Worm (Caenorhabditis elegans) whole organism, midembryonic: Measurements from ENCODE around the gene osta-3.

Source experiments
- T22C8.4 ChIP-seq: fragments of 200-800 bp; sonication (Bioruptor generic); IDR thresholded peaks from 2 replicates; pipeline ENCODE4 v1.3.6; 2022; ENCODE audit warnings: missing genetic modification characterization, missing compliant biosample characterization
- cog-1 ChIP-seq: sonication (generic microtip); optimal IDR thresholded peaks from 2 replicates; lab custom pipeline; 2016; ENCODE audit warnings: missing genetic modification characterization, missing compliant biosample characterization
- flt-1 ChIP-seq: fragments of 200-800 bp; sonication (Bioruptor generic); IDR thresholded peaks from 2 replicates; pipeline ENCODE4 v1.3.6; 2022; ENCODE audit warnings: missing genetic modification characterization, missing compliant biosample characterization
- klf-2 ChIP-seq: fragments of 200-800 bp; sonication (Bioruptor generic); conservative IDR thresholded peaks from 2 replicates; pipeline ENCODE4 v1.3.6; 2022; ENCODE audit warnings: missing genetic modification reagents, missing genetic modification characterization, missing compliant biosample characterization
- med-1 ChIP-seq: sonication (generic microtip); optimal IDR thresholded peaks from 2 replicates; lab custom pipeline; 2017; ENCODE audit warnings: missing genetic modification characterization, mild to moderate bottlenecking, missing compliant biosample characterization, antibody characterized with exemption, missing genetic modification reagents; ENCODE audit not compliant: insufficient read depth
- ref-1 ChIP-seq: fragments of 200-800 bp; sonication (Bioruptor generic); conservative IDR thresholded peaks from 2 replicates; pipeline ENCODE4 v1.3.6; 2022; ENCODE audit warnings: missing genetic modification reagents, missing genetic modification characterization, missing compliant biosample characterization
- tab-1 ChIP-seq: fragments of 200-800 bp; sonication (Bioruptor generic); IDR thresholded peaks from 2 replicates; pipeline ENCODE4 v1.3.6; 2022; ENCODE audit warnings: missing genetic modification characterization, missing compliant biosample characterization
- ztf-23 ChIP-seq: fragments of 200-800 bp; sonication (Bioruptor generic); IDR thresholded peaks from 2 replicates; pipeline ENCODE4 v1.3.6; 2022; ENCODE audit warnings: missing genetic modification reagents, missing genetic modification characterization, missing compliant biosample characterization
- ztf-29 ChIP-seq: fragments of 200-800 bp; sonication (Bioruptor generic); IDR thresholded peaks from 2 replicates; pipeline ENCODE4 v1.3.6; 2022; ENCODE audit warnings: missing genetic modification reagents, missing genetic modification characterization, missing compliant biosample characterization

osta-3 gene

ce11 chrII:14812231-14812630 lies at the start of gene osta-3:
osta-3 (plus strand) TSS chrII:14812531.
- TF ChIP-seq cog-1 (tag; lab: Kevin White, UChicago) (no peak), ztf-29 (GFP tag; lab: Robert Waterston, UW) (no peak), flt-1 (GFP tag; lab: Robert Waterston, UW) (no peak), T22C8.4 (GFP tag; lab: Robert Waterston, UW) (no peak), tab-1 (GFP tag; lab: Robert Waterston, UW) (no peak), med-1 (GFP tag; lab: Kevin White, UChicago) (no peak), ztf-23 (GFP tag; lab: Robert Waterston, UW) (no peak), ref-1 (GFP tag; lab: Robert Waterston, UW) (no peak), klf-2 (GFP tag; lab: Robert Waterston, UW) (no peak)

- TF ChIP-seq klf-2 (GFP tag; lab: Robert Waterston, UW) (no peak), ref-1 (GFP tag; lab: Robert Waterston, UW) (no peak), T22C8.4 (GFP tag; lab: Robert Waterston, UW) (no peak), ztf-29 (GFP tag; lab: Robert Waterston, UW) (no peak), cog-1 (tag; lab: Kevin White, UChicago) (no peak), ztf-23 (GFP tag; lab: Robert Waterston, UW) (no peak), med-1 (GFP tag; lab: Kevin White, UChicago) (no peak), tab-1 (GFP tag; lab: Robert Waterston, UW) (no peak), flt-1 (GFP tag; lab: Robert Waterston, UW) (no peak)
These were observed 43.5 kb upstream of the osta-3 start for ce11 chrII:14768804-14769203.

- TF ChIP-seq ztf-29 (GFP tag; lab: Robert Waterston, UW) (no peak), med-1 (GFP tag; lab: Kevin White, UChicago) (no peak), cog-1 (tag; lab: Kevin White, UChicago) (no peak), ref-1 (GFP tag; lab: Robert Waterston, UW) (no peak), tab-1 (GFP tag; lab: Robert Waterston, UW) (no peak), flt-1 (GFP tag; lab: Robert Waterston, UW) (no peak), ztf-23 (GFP tag; lab: Robert Waterston, UW) (no peak), klf-2 (GFP tag; lab: Robert Waterston, UW) (no peak), T22C8.4 (GFP tag; lab: Robert Waterston, UW) (no peak)
These were observed 41.2 kb upstream of the osta-3 start for ce11 chrII:14771096-14771495.

ce11 chrII:14772113-14772512 lies 40.2 kb upstream of the osta-3 start:
- TF ChIP-seq T22C8.4 (GFP tag; lab: Robert Waterston, UW) (no peak), ztf-23 (GFP tag; lab: Robert Waterston, UW) (no peak), ztf-29 (GFP tag; lab: Robert Waterston, UW) (no peak), ref-1 (GFP tag; lab: Robert Waterston, UW) (no peak), cog-1 (tag; lab: Kevin White, UChicago) (no peak), tab-1 (GFP tag; lab: Robert Waterston, UW) (no peak), med-1 (GFP tag; lab: Kevin White, UChicago) (no peak), klf-2 (GFP tag; lab: Robert Waterston, UW) (no peak), flt-1 (GFP tag; lab: Robert Waterston, UW) (no peak)

ce11 chrII:14772956-14773788 lies 39.2 kb upstream of the osta-3 start, which contains the start of gene Y54E2A.7:
Y54E2A.7 (minus strand) TSS chrII:14773006.
- no peak for TF ChIP-seq tab-1 (GFP tag; lab: Robert Waterston, UW)
- TF ChIP-seq med-1 (GFP tag; lab: Kevin White, UChicago), result no peak
- no peak for TF ChIP-seq ztf-29 (GFP tag; lab: Robert Waterston, UW)
- TF ChIP-seq cog-1 (tag; lab: Kevin White, UChicago), result no peak
- no peak for TF ChIP-seq ref-1 (GFP tag; lab: Robert Waterston, UW)
- TF ChIP-seq T22C8.4 (GFP tag; lab: Robert Waterston, UW), result no peak
- TF ChIP-seq klf-2 (GFP tag; lab: Robert Waterston, UW), result no peak
- no peak for TF ChIP-seq flt-1 (GFP tag; lab: Robert Waterston, UW)
- TF ChIP-seq ztf-23 (GFP tag; lab: Robert Waterston, UW), result no peak

- TF ChIP-seq T22C8.4 (GFP tag; lab: Robert Waterston, UW), result no peak
- no peak for TF ChIP-seq ztf-29 (GFP tag; lab: Robert Waterston, UW)
- no peak for TF ChIP-seq med-1 (GFP tag; lab: Kevin White, UChicago)
- no peak for TF ChIP-seq tab-1 (GFP tag; lab: Robert Waterston, UW)
- no peak for TF ChIP-seq cog-1 (tag; lab: Kevin White, UChicago)
- TF ChIP-seq ztf-23 (GFP tag; lab: Robert Waterston, UW), result no peak
- no peak for TF ChIP-seq flt-1 (GFP tag; lab: Robert Waterston, UW)
- no peak for TF ChIP-seq klf-2 (GFP tag; lab: Robert Waterston, UW)
- no peak for TF ChIP-seq ref-1 (GFP tag; lab: Robert Waterston, UW)
These were observed 34.2 kb upstream of the osta-3 start, which contains the start of gene Y54E2A.8 for ce11 chrII:14778092-14778491. Y54E2A.8 (plus strand) TSS chrII:14778345.

ce11 chrII:14779851-14780250 lies 32.5 kb upstream of the osta-3 start:
- TF ChIP-seq ref-1 (GFP tag; lab: Robert Waterston, UW) (no peak), ztf-29 (GFP tag; lab: Robert Waterston, UW) (no peak), tab-1 (GFP tag; lab: Robert Waterston, UW) (no peak), klf-2 (GFP tag; lab: Robert Waterston, UW) (no peak), ztf-23 (GFP tag; lab: Robert Waterston, UW) (no peak)

ce11 chrII:14785906-14786305 lies 26.4 kb upstream of the osta-3 start, which contains the start of gene Y54E2A.9:
Y54E2A.9 (minus strand) TSS chrII:14786006.
- TF ChIP-seq ref-1 (GFP tag; lab: Robert Waterston, UW) (no peak), T22C8.4 (GFP tag; lab: Robert Waterston, UW) (no peak), tab-1 (GFP tag; lab: Robert Waterston, UW) (no peak), med-1 (GFP tag; lab: Kevin White, UChicago) (no peak), cog-1 (tag; lab: Kevin White, UChicago) (no peak), ztf-23 (GFP tag; lab: Robert Waterston, UW) (no peak), klf-2 (GFP tag; lab: Robert Waterston, UW) (no peak), ztf-29 (GFP tag; lab: Robert Waterston, UW) (no peak), flt-1 (GFP tag; lab: Robert Waterston, UW) (no peak)
